Fruit fly (Drosophila melanogaster) ovary, adult (tissue): ENCODE data around the gene CG7332.

ENCODE experiments used
- CG17801 ChIP-seq: fragments of 200-800 bp; optimal IDR thresholded peaks from 2 replicates; lab custom pipeline; 2019; ENCODE audit warnings: missing biosample characterization, mild to moderate bottlenecking, missing genetic modification characterization, moderate library complexity; ENCODE audit not compliant: partially characterized antibody

CG7332 gene

dm6 chrX:18914177-18914576 lies 29.9 kb downstream of the CG7332 start:
- TF ChIP-seq CG17801 (GFP tag; lab: Kevin White, UChicago): no peak

DNA sequence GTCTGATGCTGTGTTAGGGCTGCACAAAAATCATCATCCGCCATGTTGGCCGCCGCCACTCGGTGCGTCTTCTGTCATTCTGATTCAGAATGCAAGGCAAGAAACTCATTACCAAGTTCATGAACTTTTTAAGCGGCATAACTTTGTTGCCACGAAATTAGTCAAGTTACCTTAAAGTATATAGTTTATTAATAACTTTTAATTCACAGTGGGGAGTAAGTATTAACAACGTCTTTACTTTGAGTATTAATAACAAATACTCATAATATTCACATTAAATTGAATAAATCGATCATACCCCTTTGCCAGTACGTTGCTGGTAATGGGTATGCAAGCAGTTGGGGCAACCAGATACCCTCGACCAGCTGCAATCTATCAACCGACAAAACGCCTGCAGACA lies 33.3 kb downstream of the CG7332 start:
- no peak for TF ChIP-seq CG17801 (GFP tag; lab: Kevin White, UChicago)

DNA sequence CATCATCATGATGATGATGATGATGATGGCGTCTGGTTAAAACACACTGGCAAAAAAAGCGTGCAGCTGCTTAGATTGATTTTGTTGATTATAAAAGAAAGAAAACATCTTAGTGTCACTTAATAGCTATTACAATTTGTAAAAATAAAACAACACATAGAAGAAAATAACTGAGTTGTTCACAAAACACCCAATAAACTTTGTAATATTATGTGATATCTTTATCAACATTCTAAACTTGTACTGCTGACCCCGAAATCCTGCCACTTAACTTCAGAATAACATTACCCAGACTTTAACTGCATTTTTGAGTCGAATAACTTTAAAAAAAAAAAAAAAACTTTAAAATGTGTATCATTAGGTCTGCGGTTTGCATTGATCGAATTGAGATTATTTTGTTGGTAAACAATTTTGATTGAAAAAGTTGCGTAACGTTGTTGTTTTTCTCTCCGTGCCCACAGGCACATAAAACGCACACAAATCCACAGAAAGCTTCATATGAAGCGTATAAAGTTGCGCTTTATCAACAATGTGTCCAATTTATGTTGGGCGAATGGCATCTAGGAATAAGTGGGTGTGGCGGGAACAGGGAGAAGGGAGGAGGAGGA lies 35.2 kb downstream of the CG7332 start:
- TF ChIP-seq CG17801 (GFP tag; lab: Kevin White, UChicago): no peak

- no peak for TF ChIP-seq CG17801 (GFP tag; lab: Kevin White, UChicago)
These were observed 36.5 kb downstream of the CG7332 start for dm6 chrX:18920642-18921355.

- TF ChIP-seq CG17801 (GFP tag; lab: Kevin White, UChicago): no peak
These were observed 39.2 kb downstream of the CG7332 start for dm6 chrX:18923531-18923930.

- TF ChIP-seq CG17801 (GFP tag; lab: Kevin White, UChicago): no peak
These were observed 40.4 kb downstream of the CG7332 start for dm6 chrX:18924713-18925112.

- no peak for TF ChIP-seq CG17801 (GFP tag; lab: Kevin White, UChicago)
These were observed 41.5 kb downstream of the CG7332 start for dm6 chrX:18925685-18926371.

- TF ChIP-seq CG17801 (GFP tag; lab: Kevin White, UChicago): no peak
These were observed 42.3 kb downstream of the CG7332 start for dm6 chrX:18926372-18927200.

DNA sequence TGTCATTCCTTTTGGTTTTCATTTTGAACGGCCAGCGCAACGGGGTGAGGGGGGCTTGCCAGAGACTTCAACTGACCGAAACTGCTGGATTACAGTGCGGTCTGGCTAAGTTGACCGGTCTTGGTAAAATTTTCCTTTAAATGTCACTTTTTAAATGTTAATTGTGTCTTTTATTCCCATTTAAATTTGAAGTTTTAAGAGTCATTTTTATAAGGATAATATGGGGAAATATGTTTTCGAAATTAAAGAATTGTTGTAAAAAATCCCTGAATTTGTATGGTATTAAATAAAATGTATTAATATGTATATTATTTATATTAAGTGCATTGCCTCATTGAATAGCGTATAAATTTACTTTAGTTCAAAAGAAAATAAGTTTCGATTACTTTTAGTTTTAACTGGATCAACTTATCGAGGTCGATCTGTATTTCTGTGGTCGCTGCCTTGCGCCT lies 44.3 kb downstream of the CG7332 start:
- TF ChIP-seq CG17801 (GFP tag; lab: Kevin White, UChicago): no peak

DNA sequence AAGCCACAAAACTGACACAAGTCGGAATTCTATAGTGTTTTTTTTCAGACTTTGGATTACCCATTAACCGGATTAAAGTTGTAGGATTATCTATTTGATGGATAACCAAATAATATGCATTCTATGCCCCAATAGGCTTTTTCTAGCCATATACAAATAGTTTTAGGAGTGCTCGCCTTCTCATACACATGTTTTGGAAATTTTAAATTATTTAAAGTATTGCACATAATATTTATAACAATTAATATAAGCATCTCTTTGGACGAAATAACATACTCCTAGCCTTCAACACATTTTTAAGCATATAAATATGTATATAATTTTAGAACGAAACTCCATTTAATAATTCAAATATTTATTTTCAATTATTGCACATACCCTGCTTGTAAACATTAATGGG lies 45.1 kb downstream of the CG7332 start:
- no peak for TF ChIP-seq CG17801 (GFP tag; lab: Kevin White, UChicago)

DNA sequence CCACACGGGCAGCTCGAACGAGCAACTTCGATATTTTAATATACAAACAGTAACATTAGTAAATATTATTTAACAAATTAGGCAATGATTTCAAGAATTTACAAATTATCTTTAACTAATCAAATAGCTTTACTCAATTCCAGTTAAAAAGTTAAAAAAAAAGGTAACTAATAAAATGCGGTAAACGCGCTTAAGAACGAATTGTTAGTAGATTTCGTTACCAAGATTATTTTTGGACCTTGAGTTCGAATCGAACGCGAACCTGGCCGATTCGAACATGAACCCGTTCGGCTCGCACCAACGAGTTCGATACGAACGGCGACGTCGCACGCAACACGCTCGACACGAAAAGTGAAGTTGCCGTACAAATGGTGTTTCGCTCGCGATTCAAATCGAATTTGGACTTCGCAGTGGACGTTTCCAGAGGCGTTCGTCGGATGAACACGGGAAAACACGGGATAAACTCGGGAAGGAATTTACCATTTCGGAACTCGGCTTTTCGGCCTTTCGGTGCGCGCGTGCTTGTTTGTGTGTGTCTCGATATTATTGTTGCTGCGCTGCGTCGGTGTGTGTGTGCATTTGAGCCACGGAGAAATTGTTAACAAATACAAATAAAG lies 45.7 kb downstream of the CG7332 start, which contains the start of gene CG43759:
Gene CG43759, plus strand, starts transcription at position 390 of the 617 bp plus-strand sequence.
- no peak for TF ChIP-seq CG17801 (GFP tag; lab: Kevin White, UChicago)

dm6 chrX:18930868-18931267 lies 46.6 kb downstream of the CG7332 start:
- TF ChIP-seq CG17801 (GFP tag; lab: Kevin White, UChicago): no peak

DNA sequence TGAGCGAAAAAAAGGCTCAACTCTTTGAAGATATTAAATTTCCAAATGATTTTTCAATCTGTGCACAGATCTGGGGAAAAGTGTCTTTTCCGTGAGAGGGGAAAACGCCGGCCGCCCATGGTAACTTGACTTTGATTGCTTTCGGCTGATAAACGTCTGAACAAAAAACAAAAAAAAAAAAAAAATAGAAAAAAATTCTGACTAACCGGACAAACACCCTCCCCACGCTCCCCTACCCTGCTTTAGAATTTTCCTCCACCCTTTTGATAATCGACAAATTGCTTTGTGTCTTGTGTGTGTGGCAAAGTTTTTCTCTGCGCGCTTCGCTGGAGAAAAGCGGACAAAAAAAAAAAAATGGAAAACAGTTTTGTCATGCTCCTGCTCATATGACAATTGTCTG lies 49.1 kb downstream of the CG7332 start:
- no peak for TF ChIP-seq CG17801 (GFP tag; lab: Kevin White, UChicago)

DNA sequence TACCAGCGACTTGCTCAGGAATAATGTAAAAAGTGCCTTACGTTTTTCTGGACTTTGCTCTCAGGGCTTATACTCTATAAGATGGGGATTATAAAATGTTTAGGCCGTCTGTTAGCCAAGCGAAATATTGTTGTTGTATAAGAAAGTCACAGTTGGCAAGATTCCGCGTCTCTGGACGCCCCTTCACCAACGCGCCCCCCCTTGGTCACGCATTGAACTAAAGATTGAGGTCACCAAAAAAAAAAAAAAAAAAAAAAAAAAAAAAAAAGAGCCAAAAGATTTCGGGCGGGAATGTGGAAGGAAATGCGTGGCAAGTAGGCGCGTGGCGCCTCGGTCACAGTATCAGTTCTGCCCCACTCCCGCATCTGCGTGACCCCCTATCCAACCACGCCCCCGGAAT lies 50.5 kb downstream of the CG7332 start:
- no peak for TF ChIP-seq CG17801 (GFP tag; lab: Kevin White, UChicago)
